Worm (Caenorhabditis elegans): ENCODE data around the gene ZK512.11.

- no peak for TF ChIP-seq ttx-3 (tag; optimal IDR thresholded peaks at IDR 0.05)
- no peak for TF ChIP-seq nfya-1 (tag; optimal IDR thresholded peaks at IDR 0.05)
- no peak for TF ChIP-seq hlh-13 (GFP tag; optimal IDR thresholded peaks at IDR 0.05)
- no peak for TF ChIP-seq hlh-6 (tag; optimal IDR thresholded peaks at IDR 0.05)
- no peak for TF ChIP-seq unc-86 (tag; optimal IDR thresholded peaks at IDR 0.05)
- TF ChIP-seq eyg-1 (tag; optimal IDR thresholded peaks at IDR 0.05): no peak
- TF ChIP-seq nhr-11 (tag; optimal IDR thresholded peaks at IDR 0.05): no peak
- no peak for TF ChIP-seq pqm-1 (tag; optimal IDR thresholded peaks at IDR 0.05)
- no peak for TF ChIP-seq dmd-4 (tag; optimal IDR thresholded peaks at IDR 0.05; ENCODE audit: borderline replicate concordance)
- no peak for TF ChIP-seq pha-4 (tag; optimal IDR thresholded peaks at IDR 0.05)
Observed at ce11 chrIII:9144744-9145390, 856 bp downstream of the ZK512.11 start, which contains the start of the genes ZK512.2 and ZK512.4.
